Fruit fly (Drosophila melanogaster): Measurements from ENCODE around the gene His2Av.

His2Av gene

DNA sequence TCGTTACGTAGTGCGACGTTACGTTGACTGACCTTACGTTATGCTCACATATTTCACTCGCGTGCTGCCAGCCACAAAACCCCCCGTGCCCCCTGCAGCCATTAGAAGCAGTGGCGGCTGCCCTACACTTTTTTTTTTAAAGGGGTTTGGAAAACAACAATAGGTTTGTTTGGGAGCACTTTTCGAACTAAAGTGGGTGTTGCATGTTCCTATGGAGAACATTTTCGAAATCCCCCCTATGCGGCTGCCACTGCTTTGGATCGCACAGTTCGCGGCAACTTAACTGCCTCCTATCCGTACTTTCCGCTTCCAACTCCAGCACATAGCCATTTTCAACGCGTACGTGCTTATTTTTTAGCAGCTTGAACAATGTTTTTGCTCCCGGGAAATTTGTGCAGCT, 13.0 kb upstream of the His2Av start (continued):
- peak; percentile 54; the same call in 1 of the 2 replicates for TF ChIP-seq CG32772 (GFP tag; IDR thresholded peaks at IDR 0.05)
- TF ChIP-seq CG2889 (GFP tag; IDR thresholded peaks at IDR 0.05) = 0 out of 3 replicates have a peak, but pooled peaks have one; percentile 38
- no peak for TF ChIP-seq ash1 (GFP tag; optimal IDR thresholded peaks at IDR 0.05)
- TF ChIP-seq CG13424 (tag; optimal IDR thresholded peaks at IDR 0.05) = peak; percentile 7
- no peak for TF ChIP-seq CG8359 (GFP tag; optimal IDR thresholded peaks at IDR 0.05; ENCODE audit: borderline replicate concordance)
- 0 out of 2 replicates have a peak, but pooled peaks have one; percentile 27 for TF ChIP-seq CG9215 (GFP tag; IDR thresholded peaks at IDR 0.05)
- TF ChIP-seq esg (GFP tag; conservative IDR thresholded peaks at IDR 0.05) = peak; percentile 17; the same call in 1 of the 2 replicates
- 0 out of 3 replicates have a peak, but pooled peaks have one; percentile 15 for TF ChIP-seq Aef1 (GFP tag; IDR thresholded peaks at IDR 0.05)
- no peak for TF ChIP-seq mirr (GFP tag; optimal IDR thresholded peaks at IDR 0.05)
- peak; percentile 63 for TF ChIP-seq Rfx (GFP tag; IDR thresholded peaks at IDR 0.05)
- peak; percentile 55; the same call in 2 of the 3 replicates for TF ChIP-seq zfh1 (GFP tag; IDR thresholded peaks at IDR 0.05)
- TF ChIP-seq HLHmδ (GFP tag; optimal IDR thresholded peaks at IDR 0.05) = no peak
- TF ChIP-seq Xbp1 (GFP tag; optimal IDR thresholded peaks at IDR 0.05) = peak; percentile 26
- no peak for TF ChIP-seq CG4360 (GFP tag; IDR thresholded peaks at IDR 0.05)
- peak; percentile 80 for TF ChIP-seq CG9437 (GFP tag; optimal IDR thresholded peaks at IDR 0.05)

- TF ChIP-seq sna (GFP tag; IDR thresholded peaks at IDR 0.05; ENCODE audit: partially characterized antibody) (no peak), CG31365 (tag; optimal IDR thresholded peaks at IDR 0.05) (no peak), CG15514 (GFP tag; optimal IDR thresholded peaks at IDR 0.05) (peak; percentile 44), GATAe (GFP tag; conservative IDR thresholded peaks at IDR 0.05) (no peak), chinmo (GFP tag; IDR thresholded peaks at IDR 0.05; ENCODE audit: partially characterized antibody) (no peak), bigmax (GFP tag; optimal IDR thresholded peaks at IDR 0.05) (no peak), wek (GFP tag; optimal IDR thresholded peaks at IDR 0.05) (no peak), crc (GFP tag; optimal IDR thresholded peaks at IDR 0.05) (peak; percentile 62), chm (GFP tag; IDR thresholded peaks at IDR 0.05) (no peak), Dll (GFP tag; IDR thresholded peaks at IDR 0.05; ENCODE audit: partially characterized antibody) (no peak), sim (GFP tag; IDR thresholded peaks at IDR 0.05) (no peak), Tbp (GFP tag; optimal IDR thresholded peaks at IDR 0.05) (no peak), HLHmδ (GFP tag; optimal IDR thresholded peaks at IDR 0.05) (no peak), CG11456 (GFP tag; IDR thresholded peaks at IDR 0.05) (no peak), Chrac-16 (GFP tag; optimal IDR thresholded peaks at IDR 0.05) (no peak), ftz-f1 (GFP tag; optimal IDR thresholded peaks at IDR 0.05) (no peak), Dref (GFP tag; IDR thresholded peaks at IDR 0.05) (no peak), slbo (GFP tag; IDR thresholded peaks at IDR 0.05) (peak; percentile 46; the same call in 1 of the 2 replicates), Lhr (GFP tag; optimal IDR thresholded peaks at IDR 0.05) (no peak), ci (GFP tag; IDR thresholded peaks at IDR 0.05) (0 out of 3 replicates have a peak, but pooled peaks have one; percentile 38), prd (optimal IDR thresholded peaks at IDR 0.05) (no peak), prd (GFP tag; IDR thresholded peaks at IDR 0.05) (peak; percentile 79), CG3995 (GFP tag; optimal IDR thresholded peaks at IDR 0.05) (no peak), Hmx (GFP tag; optimal IDR thresholded peaks at IDR 0.05) (no peak), CG2120 (GFP tag; optimal IDR thresholded peaks at IDR 0.05) (peak; percentile 29), Trl (optimal IDR thresholded peaks at IDR 0.05) (no peak), Trl (GFP tag; optimal IDR thresholded peaks at IDR 0.05) (peak; percentile 72), CG8359 (GFP tag; optimal IDR thresholded peaks at IDR 0.05; ENCODE audit: borderline replicate concordance) (no peak), sc (optimal IDR thresholded peaks at IDR 0.05) (no peak), sc (GFP tag; optimal IDR thresholded peaks at IDR 0.05) (no peak), dysf (GFP tag; IDR thresholded peaks at IDR 0.05) (peak; percentile 56; the same call in 2 of the 3 replicates), CG33213 (GFP tag; optimal IDR thresholded peaks at IDR 0.05) (no peak), jigr1 (GFP tag; IDR thresholded peaks at IDR 0.05) (no peak), Hr78 (GFP tag; optimal IDR thresholded peaks at IDR 0.05) (no peak), luna (GFP tag; optimal IDR thresholded peaks at IDR 0.05) (no peak), otp (GFP tag; IDR thresholded peaks at IDR 0.05) (0 out of 3 replicates have a peak, but pooled peaks have one; percentile 27), Hr51 (GFP tag; optimal IDR thresholded peaks at IDR 0.05) (peak in 1 of 2 experiments; percentile 19), danr (GFP tag; IDR thresholded peaks at IDR 0.05) (no peak)
These were observed 7.5 kb upstream of the His2Av start for dm6 chr3R:26859228-26859627.
